Fruit fly (Drosophila melanogaster): ENCODE results near the gene Osi15.

Osi15 gene

dm6 chr3R:6350755-6351154, 49.2 kb downstream of the Osi15 start, which contains the start of gene Pak (continued):
- TF ChIP-seq Dp (GFP tag; optimal IDR thresholded peaks at IDR 0.05) (peak; percentile 64), HLH4C (GFP tag; IDR thresholded peaks at IDR 0.05; ENCODE audit: partially characterized antibody) (peak; percentile 90), amos (GFP tag; IDR thresholded peaks at IDR 0.05; ENCODE audit: partially characterized antibody) (peak; percentile 97), Dek (tag; optimal IDR thresholded peaks at IDR 0.05) (no peak), Gug (GFP tag; IDR thresholded peaks at IDR 0.05) (no peak), Sin3A (optimal IDR thresholded peaks at IDR 0.05) (peak; percentile 44), slbo (GFP tag; IDR thresholded peaks at IDR 0.05) (peak; percentile 33; the same call in 1 of the 2 replicates), CG6791 (GFP tag; IDR thresholded peaks at IDR 0.05; ENCODE audit: partially characterized antibody) (peak; percentile 96), Kr (GFP tag; optimal IDR thresholded peaks at IDR 0.05) (no peak), CG7963 (GFP tag; IDR thresholded peaks at IDR 0.05; ENCODE audit: partially characterized antibody) (peak; percentile 89), Med (GFP tag) (peak; percentile 59), BEAF-32 (GFP tag; optimal IDR thresholded peaks at IDR 0.05) (peak; percentile 95), CG32767 (GFP tag; IDR thresholded peaks at IDR 0.05) (no peak), zen2 (GFP tag; IDR thresholded peaks at IDR 0.05; ENCODE audit: partially characterized antibody) (peak; percentile 90), CG15601 (tag; optimal IDR thresholded peaks at IDR 0.05) (peak; percentile 3), CG2116 (GFP tag; optimal IDR thresholded peaks at IDR 0.05) (peak; percentile 56), dm (GFP tag; optimal IDR thresholded peaks at IDR 0.05) (peak; percentile 13), CG10209 (GFP tag; optimal IDR thresholded peaks at IDR 0.05) (no peak), crol (GFP tag; IDR thresholded peaks at IDR 0.05) (no peak), Dll (GFP tag; IDR thresholded peaks at IDR 0.05; ENCODE audit: partially characterized antibody) (peak; percentile 94), Atf6 (GFP tag; IDR thresholded peaks at IDR 0.05) (no peak), vnd (GFP tag; IDR thresholded peaks at IDR 0.05; ENCODE audit: partially characterized antibody) (peak; percentile 95), nerfin-2 (GFP tag; IDR thresholded peaks at IDR 0.05; ENCODE audit: partially characterized antibody) (peak; percentile 82), CG2120 (GFP tag; optimal IDR thresholded peaks at IDR 0.05) (peak; percentile 26), CG16813 (GFP tag; IDR thresholded peaks at IDR 0.05; ENCODE audit: partially characterized antibody) (peak; percentile 95), slp2 (GFP tag; optimal IDR thresholded peaks at IDR 0.05) (no peak), MESR4 (GFP tag; optimal IDR thresholded peaks at IDR 0.05) (peak; percentile 85), CG10267 (tag; optimal IDR thresholded peaks at IDR 0.05) (peak; percentile 27), CG31224 (GFP tag; IDR thresholded peaks at IDR 0.05) (no peak), Aef1 (GFP tag; IDR thresholded peaks at IDR 0.05) (no peak), MBD-R2 (GFP tag; IDR thresholded peaks at IDR 0.05) (peak; percentile 72), CG17186 (GFP tag; optimal IDR thresholded peaks at IDR 0.05) (peak; percentile 25), CG11560 (tag; IDR thresholded peaks at IDR 0.05) (peak; percentile 97), CG30020 (tag; optimal IDR thresholded peaks at IDR 0.05) (peak; percentile 57), E2f2 (GFP tag; IDR thresholded peaks at IDR 0.05) (peak; percentile 70), CG33213 (GFP tag; optimal IDR thresholded peaks at IDR 0.05) (peak; percentile 45), repo (GFP tag; optimal IDR thresholded peaks at IDR 0.05) (no peak), CG9797 (GFP tag; optimal IDR thresholded peaks at IDR 0.05) (no peak), Fer2 (tag; optimal IDR thresholded peaks at IDR 0.05) (no peak), CG4617 (GFP tag; optimal IDR thresholded peaks at IDR 0.05; ENCODE audit: borderline replicate concordance) (peak; percentile 95), Doc3 (GFP tag; IDR thresholded peaks at IDR 0.05; ENCODE audit: partially characterized antibody) (peak; percentile 91), CG11504 (tag; optimal IDR thresholded peaks at IDR 0.05) (peak; percentile 4), CHES-1-like (GFP tag; optimal IDR thresholded peaks at IDR 0.05) (peak; percentile 11), Adf1 (GFP tag; IDR thresholded peaks at IDR 0.05) (peak; percentile 39; the same call in 1 of the 2 replicates), Opbp (GFP tag; IDR thresholded peaks at IDR 0.05; ENCODE audit: partially characterized antibody) (peak; percentile 96), CoRest (tag; optimal IDR thresholded peaks at IDR 0.05) (peak; percentile 55), Sox100B (GFP tag; optimal IDR thresholded peaks at IDR 0.05) (no peak), unc-4 (GFP tag; IDR thresholded peaks at IDR 0.05; ENCODE audit: partially characterized antibody) (peak; percentile 94), trem (tag; optimal IDR thresholded peaks at IDR 0.05) (peak; percentile 54)
